Fruit fly (Drosophila melanogaster) whole organism, prepupa: ENCODE data around the gene CG42747.

Source experiments
- Blimp-1 ChIP-seq: fragments of 200-800 bp; sonication (Bioruptor generic); optimal IDR thresholded peaks from 3 replicates; lab custom pipeline; 2017; ENCODE audit warnings: missing biosample characterization, missing genetic modification characterization, mild to moderate bottlenecking, moderate library complexity, missing genetic modification reagents
- CG10631 ChIP-seq: fragments of 200-800 bp; sonication (Bioruptor generic); optimal IDR thresholded peaks from 2 replicates; lab custom pipeline; 2016; ENCODE audit warnings: missing biosample characterization, missing genetic modification characterization
- CG10669 ChIP-seq: fragments of 200-800 bp; sonication (Bioruptor generic); optimal IDR thresholded peaks from 3 replicates; lab custom pipeline; 2018; ENCODE audit warnings: missing biosample characterization, mild to moderate bottlenecking, missing genetic modification characterization, moderate library complexity
- CG11294 ChIP-seq: fragments of 200-800 bp; sonication (Bioruptor generic); IDR thresholded peaks from 2 replicates; pipeline ENCODE4 v1.3.6; 2022; ENCODE audit warnings: missing biosample characterization, missing genetic modification characterization
- CG11762 ChIP-seq: fragments of 200-800 bp; sonication (Bioruptor generic); optimal IDR thresholded peaks from 3 replicates; lab custom pipeline; 2016; ENCODE audit warnings: missing biosample characterization, missing genetic modification characterization; ENCODE audit not compliant: insufficient read depth
- CG11902 ChIP-seq: fragments of 200-800 bp; sonication (Bioruptor generic); optimal IDR thresholded peaks from 3 replicates; lab custom pipeline; 2016; ENCODE audit warnings: missing biosample characterization, missing genetic modification characterization
- CG1621 ChIP-seq: fragments of 200-800 bp; sonication (Bioruptor generic); optimal IDR thresholded peaks from 3 replicates; lab custom pipeline; 2018; ENCODE audit warnings: missing biosample characterization, mild to moderate bottlenecking, missing genetic modification characterization
- CG16779 ChIP-seq: fragments of 200-800 bp; sonication (Bioruptor generic); optimal IDR thresholded peaks from 3 replicates; lab custom pipeline; 2017; ENCODE audit warnings: missing biosample characterization, mild to moderate bottlenecking, missing genetic modification characterization
- CG3032 ChIP-seq: fragments of 200-800 bp; optimal IDR thresholded peaks from 2 replicates; lab custom pipeline; 2019; ENCODE audit warnings: missing biosample characterization, mild to moderate bottlenecking, missing genetic modification characterization, moderate library complexity
- CG31627 ChIP-seq: fragments of 200-800 bp; sonication (Bioruptor generic); optimal IDR thresholded peaks from 3 replicates; lab custom pipeline; 2016; ENCODE audit warnings: missing biosample characterization, missing genetic modification characterization
- CG32006 ChIP-seq: fragments of 200-800 bp; sonication (Bioruptor generic); optimal IDR thresholded peaks from 3 replicates; lab custom pipeline; 2017; ENCODE audit warnings: missing biosample characterization, mild to moderate bottlenecking, missing genetic modification characterization
- CG3919 ChIP-seq: fragments of 200-800 bp; sonication (Bioruptor generic); optimal IDR thresholded peaks from 3 replicates; lab custom pipeline; 2016; ENCODE audit warnings: missing biosample characterization, missing genetic modification characterization
- CG4318 ChIP-seq: fragments of 200-800 bp; sonication (Bioruptor generic); optimal IDR thresholded peaks from 3 replicates; lab custom pipeline; 2017; ENCODE audit warnings: missing biosample characterization, mild to moderate bottlenecking, missing genetic modification characterization
- CG6163 ChIP-seq: fragments of 200-800 bp; sonication (Bioruptor generic); IDR thresholded peaks from 3 replicates; pipeline ENCODE4 v1.3.6; 2022; ENCODE audit warnings: missing biosample characterization, missing genetic modification characterization
- CG6276 ChIP-seq: fragments of 200-800 bp; sonication (Bioruptor generic); optimal IDR thresholded peaks from 2 replicates; lab custom pipeline; 2017; ENCODE audit warnings: missing biosample characterization, mild to moderate bottlenecking, missing genetic modification characterization
- CG6808 ChIP-seq: fragments of 200-800 bp; sonication (Bioruptor generic); optimal IDR thresholded peaks from 3 replicates; lab custom pipeline; 2017; ENCODE audit warnings: missing biosample characterization, missing genetic modification characterization, mild to moderate bottlenecking, moderate library complexity, missing genetic modification reagents
- CG6854 ChIP-seq: fragments of 200-800 bp; sonication (Bioruptor generic); optimal IDR thresholded peaks from 2 replicates; lab custom pipeline; 2017; ENCODE audit warnings: missing biosample characterization, mild to moderate bottlenecking, missing genetic modification characterization
- CG7368 ChIP-seq: fragments of 200-800 bp; sonication (Bioruptor generic); optimal IDR thresholded peaks from 3 replicates; lab custom pipeline; 2016; ENCODE audit warnings: missing biosample characterization, missing genetic modification characterization
- CG8119 ChIP-seq: fragments of 200-800 bp; sonication (Bioruptor generic); IDR thresholded peaks from 3 replicates; pipeline ENCODE4 v1.3.6; 2022; ENCODE audit warnings: missing biosample characterization, missing genetic modification characterization
- CG8319 ChIP-seq: fragments of 200-800 bp; sonication (Bioruptor generic); optimal IDR thresholded peaks from 3 replicates; lab custom pipeline; 2016; ENCODE audit warnings: missing biosample characterization, missing genetic modification characterization
- CG8632 ChIP-seq: fragments of 200-800 bp; sonication (Bioruptor generic); optimal IDR thresholded peaks from 3 replicates; lab custom pipeline; 2016; ENCODE audit warnings: missing biosample characterization, missing genetic modification characterization
- CG9139 ChIP-seq: fragments of 200-800 bp; sonication (Bioruptor generic); optimal IDR thresholded peaks from 3 replicates; lab custom pipeline; 2017; ENCODE audit warnings: missing biosample characterization, mild to moderate bottlenecking, missing genetic modification characterization
- Eip78C ChIP-seq: fragments of 200-800 bp; sonication (Bioruptor generic); peaks from one replicate; lab custom pipeline; 2016; ENCODE audit warnings: missing biosample characterization, missing genetic modification characterization
- Ets21C ChIP-seq: fragments of 200-800 bp; sonication (Bioruptor generic); optimal IDR thresholded peaks from 3 replicates; lab custom pipeline; 2016; ENCODE audit warnings: missing biosample characterization, missing genetic modification characterization
- Ets96B ChIP-seq: fragments of 200-800 bp; optimal IDR thresholded peaks from 2 replicates; lab custom pipeline; 2019; ENCODE audit warnings: missing biosample characterization, mild to moderate bottlenecking, missing genetic modification characterization, moderate library complexity
- Gug ChIP-seq: fragments of 200-800 bp; sonication (Bioruptor generic); IDR thresholded peaks from 2 replicates; pipeline ENCODE4 v1.3.6; 2022; ENCODE audit warnings: missing biosample characterization, missing genetic modification characterization
- Hr38 ChIP-seq: sonication (Bioruptor generic); optimal IDR thresholded peaks from 2 replicates; lab custom pipeline; 2016; ENCODE audit warnings: missing biosample characterization, missing genetic modification characterization
- Hr4 ChIP-seq: fragments of 200-800 bp; sonication (Bioruptor generic); optimal IDR thresholded peaks from 3 replicates; lab custom pipeline; 2016; ENCODE audit warnings: missing biosample characterization, missing genetic modification characterization
- Lpt ChIP-seq: fragments of 200-800 bp; sonication (Bioruptor generic); optimal IDR thresholded peaks from 3 replicates; lab custom pipeline; 2016; ENCODE audit warnings: missing biosample characterization, missing genetic modification characterization
- Met ChIP-seq: fragments of 200-800 bp; sonication (Bioruptor generic); optimal IDR thresholded peaks from 3 replicates; lab custom pipeline; 2016; ENCODE audit warnings: missing biosample characterization, missing genetic modification characterization
- OdsH ChIP-seq: fragments of 200-800 bp; sonication (Bioruptor generic); optimal IDR thresholded peaks from 3 replicates; lab custom pipeline; 2016; ENCODE audit warnings: missing biosample characterization, missing genetic modification characterization
- Smox ChIP-seq: fragments of 200-800 bp; sonication (Bioruptor generic); optimal IDR thresholded peaks from 3 replicates; lab custom pipeline; 2016; ENCODE audit warnings: missing biosample characterization, missing genetic modification characterization
- Sox102F ChIP-seq: fragments of 200-800 bp; sonication (Bioruptor generic); optimal IDR thresholded peaks from 2 replicates; lab custom pipeline; 2016; ENCODE audit warnings: missing biosample characterization, mild to moderate bottlenecking, missing genetic modification characterization
- Sox15 ChIP-seq: fragments of 200-800 bp; sonication (Bioruptor generic); optimal IDR thresholded peaks from 3 replicates; lab custom pipeline; 2016; ENCODE audit warnings: missing biosample characterization, missing genetic modification characterization
- achi ChIP-seq: fragments of 200-800 bp; sonication (Bioruptor generic); optimal IDR thresholded peaks from 3 replicates; lab custom pipeline; 2016; ENCODE audit warnings: missing biosample characterization, missing genetic modification characterization
- cyc ChIP-seq: fragments of 200-800 bp; sonication (Bioruptor generic); optimal IDR thresholded peaks from 3 replicates; lab custom pipeline; 2016; ENCODE audit warnings: missing biosample characterization, missing genetic modification characterization
- dsx ChIP-seq: fragments of 200-800 bp; optimal IDR thresholded peaks from 3 replicates; lab custom pipeline; 2019; ENCODE audit warnings: missing biosample characterization, mild to moderate bottlenecking, missing genetic modification characterization, moderate library complexity; ENCODE audit not compliant: poor library complexity, severe bottlenecking
- eg ChIP-seq: fragments of 200-800 bp; sonication (Bioruptor generic); IDR thresholded peaks from 3 replicates; pipeline ENCODE4 v1.3.6; 2022; ENCODE audit warnings: missing biosample characterization, missing genetic modification characterization
- esn ChIP-seq: fragments of 200-800 bp; sonication (Bioruptor generic); optimal IDR thresholded peaks from 2 replicates; lab custom pipeline; 2016; ENCODE audit warnings: missing biosample characterization, mild to moderate bottlenecking, missing genetic modification characterization, moderate library complexity
- fd85E ChIP-seq: fragments of 200-800 bp; sonication (Bioruptor generic); optimal IDR thresholded peaks from 3 replicates; lab custom pipeline; 2016; ENCODE audit warnings: missing biosample characterization, missing genetic modification characterization
- fkh ChIP-seq: fragments of 200-800 bp; sonication (Bioruptor generic); optimal IDR thresholded peaks from 3 replicates; lab custom pipeline; 2017; ENCODE audit warnings: missing biosample characterization, mild to moderate bottlenecking, missing genetic modification characterization, moderate library complexity
- lz ChIP-seq: fragments of 200-800 bp; sonication (Bioruptor generic); optimal IDR thresholded peaks from 3 replicates; lab custom pipeline; 2016; ENCODE audit warnings: missing biosample characterization, missing genetic modification characterization
- net ChIP-seq: fragments of 200-800 bp; sonication (Bioruptor generic); optimal IDR thresholded peaks from 3 replicates; lab custom pipeline; 2016; ENCODE audit warnings: missing biosample characterization, missing genetic modification characterization
- pdm3 ChIP-seq: fragments of 200-800 bp; sonication (Bioruptor generic); optimal IDR thresholded peaks from 3 replicates; lab custom pipeline; 2016; ENCODE audit warnings: missing biosample characterization, missing genetic modification characterization
- salr ChIP-seq, 2 experiments: fragments of 200-800 bp; sonication (Bioruptor generic); optimal IDR thresholded peaks; 3 replicates each; lab custom pipeline; 2016 to 2018; ENCODE audit warnings: missing biosample characterization in 2 of 2, missing genetic modification characterization in 2 of 2, mild to moderate bottlenecking in 1 of 2
- spab ChIP-seq: fragments of 200-800 bp; sonication (Bioruptor generic); optimal IDR thresholded peaks from 2 replicates; lab custom pipeline; 2017; ENCODE audit warnings: missing biosample characterization, mild to moderate bottlenecking, missing genetic modification characterization, missing genetic modification reagents
- ss ChIP-seq, 2 experiments: fragments of 200-800 bp; sonication (Bioruptor generic); optimal IDR thresholded peaks; 2 replicates in 1 of 2; 3 replicates in 1 of 2; lab custom pipeline; 2017 to 2018; ENCODE audit warnings: mild to moderate bottlenecking in 2 of 2, missing biosample characterization in 2 of 2, missing genetic modification characterization in 2 of 2, moderate library complexity in 1 of 2
- svp ChIP-seq: fragments of 200-800 bp; sonication (Bioruptor generic); peaks from one replicate; lab custom pipeline; 2016; ENCODE audit warnings: missing biosample characterization, missing genetic modification characterization
- vri ChIP-seq: fragments of 200-800 bp; sonication (Bioruptor generic); optimal IDR thresholded peaks from 3 replicates; lab custom pipeline; 2016; ENCODE audit warnings: missing biosample characterization, mild to moderate bottlenecking, missing genetic modification characterization

The CG42747 gene

dm6 chr3L:6391354-6391753 is 9.0 kb upstream of the CG42747 start (continued):
- no peak for TF ChIP-seq CG1621 (tag; lab: Kevin White, UChicago)
- no peak for TF ChIP-seq Sox102F (GFP tag; lab: Kevin White, UChicago)
- no peak for TF ChIP-seq CG32006
- peak; percentile 7 for TF ChIP-seq achi
- no peak for TF ChIP-seq Ets21C
- TF ChIP-seq CG10631: peak; percentile 51
- no peak for TF ChIP-seq CG31627
- TF ChIP-seq ss (GFP tag; optimal IDR thresholded peaks at IDR 0.05; lab: Kevin White, UChicago): no peak
- no peak for TF ChIP-seq net (GFP tag; lab: Kevin White, UChicago)
- TF ChIP-seq lz (GFP tag; lab: Kevin White, UChicago): no peak
- no peak for TF ChIP-seq cyc (GFP tag; lab: Kevin White, UChicago)
- peak; percentile 11 for TF ChIP-seq CG7368
- TF ChIP-seq Blimp-1 (GFP tag; lab: Kevin White, UChicago): no peak
- no peak for TF ChIP-seq CG6276 (GFP tag; lab: Kevin White, UChicago)
- TF ChIP-seq fd85E (GFP tag; lab: Kevin White, UChicago): no peak

dm6 chr3L:6392443-6392842 is 7.9 kb upstream of the CG42747 start:
- TF ChIP-seq CG3919 (GFP tag; lab: Kevin White, UChicago) (peak; percentile 91), CG10669 (GFP tag; lab: Kevin White, UChicago) (peak; percentile 96), Ets21C (peak; percentile 38), Sox15 (peak; percentile 53), fkh (GFP tag; lab: Kevin White, UChicago) (no peak), vri (GFP tag; lab: Kevin White, UChicago) (peak; percentile 46), CG11294 (GFP tag; lab: Robert Waterston, UW) (peak; percentile 13; the same call in 1 of the 2 replicates), Eip78C (GFP tag; lab: Kevin White, UChicago) (peak; percentile 95), Lpt (GFP tag; lab: Kevin White, UChicago) (peak; percentile 49), salr (GFP tag; optimal IDR thresholded peaks at IDR 0.05; lab: Kevin White, UChicago) (peak; percentile 60 to 72), CG11902 (GFP tag; lab: Kevin White, UChicago) (peak; percentile 70), ss (GFP tag; optimal IDR thresholded peaks at IDR 0.05; lab: Kevin White, UChicago) (peak; percentile 76 to 86), Met (GFP tag; lab: Kevin White, UChicago) (peak; percentile 84), CG16779 (tag; lab: Kevin White, UChicago) (peak; percentile 74), CG9139 (GFP tag; lab: Kevin White, UChicago) (peak; percentile 93), CG1621 (tag; lab: Kevin White, UChicago) (peak; percentile 86), pdm3 (GFP tag; lab: Kevin White, UChicago) (peak; percentile 79), fd85E (GFP tag; lab: Kevin White, UChicago) (no peak), CG11762 (GFP tag; lab: Kevin White, UChicago) (peak; percentile 84), CG3032 (peak; percentile 91), CG31627 (peak; percentile 75), eg (peak; percentile 46; the same call in 2 of the 3 replicates), OdsH (peak; percentile 81), spab (GFP tag; lab: Kevin White, UChicago) (peak; percentile 94), CG7368 (peak; percentile 66), CG8319 (peak; percentile 49), svp (peak; percentile 84), esn (GFP tag; lab: Kevin White, UChicago) (peak; percentile 83), Gug (GFP tag; lab: Robert Waterston, UW) (peak; percentile 55), Hr38 (GFP tag; lab: Kevin White, UChicago) (no peak), cyc (GFP tag; lab: Kevin White, UChicago) (peak; percentile 81), Smox (GFP tag; lab: Kevin White, UChicago) (peak; percentile 78), CG4318 (GFP tag; lab: Kevin White, UChicago) (peak; percentile 47), CG6854 (GFP tag; lab: Kevin White, UChicago) (peak; percentile 44), CG8119 (GFP tag; lab: Robert Waterston, UW) (peak; percentile 52; the same call in 1 of the 3 replicates), achi (peak; percentile 76), CG8632 (GFP tag; lab: Kevin White, UChicago) (peak; percentile 80), CG32006 (peak; percentile 62), CG6808 (GFP tag; lab: Kevin White, UChicago) (peak; percentile 87), dsx (GFP tag; lab: Kevin White, UChicago) (peak; percentile 90), CG6163 (peak; percentile 87), Ets96B (tag; lab: Kevin White, UChicago) (peak; percentile 95), Blimp-1 (GFP tag; lab: Kevin White, UChicago) (peak; percentile 29), Hr4 (GFP tag; lab: Kevin White, UChicago) (peak; percentile 45)
